Worm (Caenorhabditis elegans): ENCODE data around the gene dap-3.

dap-3 gene

DNA sequence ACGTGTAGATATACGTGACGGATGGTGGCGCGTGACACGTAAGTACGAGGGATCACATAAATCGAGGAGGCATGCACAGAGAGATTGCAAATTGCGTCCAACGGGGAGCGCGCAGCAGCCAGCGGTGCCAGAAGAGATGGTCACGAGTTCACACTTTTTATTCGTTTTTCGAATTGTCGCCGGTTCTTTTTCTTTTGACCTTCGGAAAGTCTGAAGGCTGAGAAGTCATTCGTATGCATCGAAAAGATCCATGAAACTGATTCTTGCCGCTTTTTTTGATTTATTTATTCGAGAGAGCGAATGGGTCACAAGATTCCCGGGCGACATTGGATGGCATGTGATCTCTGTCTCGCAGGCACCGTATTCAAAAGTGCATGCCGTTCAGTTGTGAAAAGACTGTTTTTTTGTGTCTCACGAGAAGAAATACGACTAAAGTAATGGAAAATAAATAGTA lies 21.9 kb upstream of the dap-3 start (continued):
- peak; percentile 66 for TF ChIP-seq lin-39 (tag; optimal IDR thresholded peaks at IDR 0.05)
- no peak for TF ChIP-seq ZK546.5 (tag; optimal IDR thresholded peaks at IDR 0.05)
- no peak for TF ChIP-seq fos-1 (tag; optimal IDR thresholded peaks at IDR 0.05)
- TF ChIP-seq ceh-16 (tag; optimal IDR thresholded peaks at IDR 0.05): no peak
- no peak for TF ChIP-seq daf-12 (tag; optimal IDR thresholded peaks at IDR 0.05)
- TF ChIP-seq aly-2 (tag; optimal IDR thresholded peaks at IDR 0.05): no peak
- TF ChIP-seq ceh-28 (tag; optimal IDR thresholded peaks at IDR 0.05): no peak
- TF ChIP-seq ceh-82 (tag; optimal IDR thresholded peaks at IDR 0.05): no peak
- no peak for TF ChIP-seq tbx-2 (tag; optimal IDR thresholded peaks at IDR 0.05)
- TF ChIP-seq pha-4 (tag; optimal IDR thresholded peaks at IDR 0.05): no peak
- TF ChIP-seq lin-15B (tag; optimal IDR thresholded peaks at IDR 0.05): peak; percentile 67
- no peak for TF ChIP-seq nhr-23 (tag; optimal IDR thresholded peaks at IDR 0.05)
- no peak for TF ChIP-seq nhr-67 (tag; optimal IDR thresholded peaks at IDR 0.05)
- TF ChIP-seq snpc-4 (tag; optimal IDR thresholded peaks at IDR 0.05): no peak
- peak; percentile 57 for TF ChIP-seq lsy-12 (tag; optimal IDR thresholded peaks at IDR 0.05)
- TF ChIP-seq unc-62 (GFP tag; optimal IDR thresholded peaks at IDR 0.05): no peak
- TF ChIP-seq jun-1 (tag; optimal IDR thresholded peaks at IDR 0.05): peak; percentile 24
- TF ChIP-seq ama-1 (optimal IDR thresholded peaks at IDR 0.05): peak; percentile 55
- TF ChIP-seq nhr-25 (tag; optimal IDR thresholded peaks at IDR 0.05): peak; percentile 82
- TF ChIP-seq nhr-76 (tag; optimal IDR thresholded peaks at IDR 0.05): no peak
- TF ChIP-seq nhr-11 (tag; optimal IDR thresholded peaks at IDR 0.05): no peak
- peak; percentile 70 for TF ChIP-seq elt-1 (tag; optimal IDR thresholded peaks at IDR 0.05)

ce11 chrII:10559671-10560184 lies 21.2 kb upstream of the dap-3 start:
- peak; percentile 71 for TF ChIP-seq elt-2 (tag; optimal IDR thresholded peaks at IDR 0.05)
- TF ChIP-seq unc-39 (tag; optimal IDR thresholded peaks at IDR 0.05): no peak
- TF ChIP-seq nhr-23 (tag; optimal IDR thresholded peaks at IDR 0.05): peak; percentile 14
- TF ChIP-seq nhr-43 (tag; optimal IDR thresholded peaks at IDR 0.05; ENCODE audit: poor library complexity, severe bottlenecking): peak; percentile 40
- no peak for TF ChIP-seq ceh-82 (tag; optimal IDR thresholded peaks at IDR 0.05)
- TF ChIP-seq ama-1 (optimal IDR thresholded peaks at IDR 0.05): peak; percentile 68
- no peak for TF ChIP-seq ceh-28 (tag; optimal IDR thresholded peaks at IDR 0.05)
- no peak for TF ChIP-seq lsy-12 (tag; optimal IDR thresholded peaks at IDR 0.05)
- TF ChIP-seq elt-1 (tag; optimal IDR thresholded peaks at IDR 0.05): peak; percentile 0
- peak; percentile 65 for TF ChIP-seq pqm-1 (tag; optimal IDR thresholded peaks at IDR 0.05)
- peak; percentile 21 for TF ChIP-seq pha-4 (tag; optimal IDR thresholded peaks at IDR 0.05)

- TF ChIP-seq skn-1 (tag; optimal IDR thresholded peaks at IDR 0.05): peak; percentile 100
- TF ChIP-seq nfya-1 (tag; optimal IDR thresholded peaks at IDR 0.05; ENCODE audit: insufficient read depth): peak; percentile 99
- TF ChIP-seq ZK546.5 (tag; optimal IDR thresholded peaks at IDR 0.05): peak; percentile 80
- peak; percentile 100 for TF ChIP-seq nhr-23 (tag; optimal IDR thresholded peaks at IDR 0.05)
- TF ChIP-seq zag-1 (tag; optimal IDR thresholded peaks at IDR 0.05): peak; percentile 94
- TF ChIP-seq unc-62 (GFP tag; optimal IDR thresholded peaks at IDR 0.05): peak; percentile 100
- TF ChIP-seq elt-2 (tag; optimal IDR thresholded peaks at IDR 0.05): peak; percentile 97
- TF ChIP-seq nhr-28 (tag; optimal IDR thresholded peaks at IDR 0.05): peak; percentile 95
- TF ChIP-seq snpc-4 (tag; optimal IDR thresholded peaks at IDR 0.05): peak; percentile 98
- peak; percentile 100 for TF ChIP-seq pqm-1 (tag; optimal IDR thresholded peaks at IDR 0.05)
- peak; percentile 94 for TF ChIP-seq nhr-76 (tag; optimal IDR thresholded peaks at IDR 0.05)
- peak; percentile 98 for TF ChIP-seq hmg-11 (tag; optimal IDR thresholded peaks at IDR 0.05)
- no peak for TF ChIP-seq mml-1 (tag; optimal IDR thresholded peaks at IDR 0.05)
- peak; percentile 99 for TF ChIP-seq ceh-82 (tag; optimal IDR thresholded peaks at IDR 0.05)
- TF ChIP-seq elt-1 (tag; optimal IDR thresholded peaks at IDR 0.05): peak; percentile 97
- peak; percentile 99 for TF ChIP-seq egl-27 (tag; optimal IDR thresholded peaks at IDR 0.05)
- TF ChIP-seq lsy-12 (tag; optimal IDR thresholded peaks at IDR 0.05): peak; percentile 100
- TF ChIP-seq aly-2 (tag; optimal IDR thresholded peaks at IDR 0.05): peak; percentile 99
- TF ChIP-seq fkh-2 (tag; optimal IDR thresholded peaks at IDR 0.05): peak; percentile 95
- peak in 1 of 2 experiments; percentile 62 for TF ChIP-seq eor-1 (tag; optimal IDR thresholded peaks at IDR 0.05)
- peak; percentile 69 for TF ChIP-seq unc-39 (tag; optimal IDR thresholded peaks at IDR 0.05)
- TF ChIP-seq daf-12 (tag; optimal IDR thresholded peaks at IDR 0.05): peak; percentile 96
- TF ChIP-seq egl-5 (tag; optimal IDR thresholded peaks at IDR 0.05): peak; percentile 97
- peak; percentile 98 for TF ChIP-seq R02D3.7 (tag; optimal IDR thresholded peaks at IDR 0.05)
- peak; percentile 99 for TF ChIP-seq nhr-43 (tag; optimal IDR thresholded peaks at IDR 0.05; ENCODE audit: poor library complexity, severe bottlenecking)
- TF ChIP-seq nhr-25 (tag; optimal IDR thresholded peaks at IDR 0.05): peak; percentile 100
- peak; percentile 97 for TF ChIP-seq nhr-77 (tag; optimal IDR thresholded peaks at IDR 0.05)
- peak; percentile 96 for TF ChIP-seq ztf-4 (tag; optimal IDR thresholded peaks at IDR 0.05)
- TF ChIP-seq fos-1 (tag; optimal IDR thresholded peaks at IDR 0.05): peak; percentile 100
- TF ChIP-seq nhr-12 (tag; optimal IDR thresholded peaks at IDR 0.05): no peak
- peak; percentile 98 for TF ChIP-seq ceh-28 (tag; optimal IDR thresholded peaks at IDR 0.05)
- TF ChIP-seq ceh-16 (tag; optimal IDR thresholded peaks at IDR 0.05): peak; percentile 79
- peak; percentile 73 for TF ChIP-seq nhr-67 (tag; optimal IDR thresholded peaks at IDR 0.05)
- TF ChIP-seq lin-39 (tag; optimal IDR thresholded peaks at IDR 0.05): peak; percentile 99
- TF ChIP-seq nhr-237 (tag; optimal IDR thresholded peaks at IDR 0.05): peak; percentile 74
- peak; percentile 100 for TF ChIP-seq lin-15B (tag; optimal IDR thresholded peaks at IDR 0.05)
- peak; percentile 99 for TF ChIP-seq jun-1 (tag; optimal IDR thresholded peaks at IDR 0.05)
- peak; percentile 100 for TF ChIP-seq nhr-11 (tag; optimal IDR thresholded peaks at IDR 0.05)
- peak; percentile 96 to 100 (median 99) for TF ChIP-seq elt-3 (tag; optimal IDR thresholded peaks at IDR 0.05)
- TF ChIP-seq pha-4 (tag; optimal IDR thresholded peaks at IDR 0.05): peak; percentile 100
- TF ChIP-seq mdl-1 (tag; optimal IDR thresholded peaks at IDR 0.05): peak; percentile 94
- peak; percentile 100 for TF ChIP-seq fkh-10 (GFP tag; optimal IDR thresholded peaks at IDR 0.05)
- TF ChIP-seq tbx-2 (tag; optimal IDR thresholded peaks at IDR 0.05): peak; percentile 97
These were observed 17.6 kb upstream of the dap-3 start, which contains the start of gene cdc-48.1 for ce11 chrII:10563368-10563767. Gene cdc-48.1 (minus strand): TSS chrII:10563407.
